Worm (Caenorhabditis elegans): ENCODE data around the gene klp-17.

klp-17 gene

ce11 chrII:11486698-11487234 is 19.3 kb upstream of the klp-17 start, which contains the start of gene ttr-18:
Gene ttr-18, minus strand, starts transcription at chrII:11486748.
- TF ChIP-seq ztf-4 (tag; optimal IDR thresholded peaks at IDR 0.05) (no peak), nfya-1 (tag; optimal IDR thresholded peaks at IDR 0.05; ENCODE audit: insufficient read depth) (no peak), nhr-23 (tag; optimal IDR thresholded peaks at IDR 0.05) (peak; percentile 4), nhr-77 (tag; optimal IDR thresholded peaks at IDR 0.05) (no peak), egl-27 (tag; optimal IDR thresholded peaks at IDR 0.05) (peak; percentile 12), lin-15B (tag; optimal IDR thresholded peaks at IDR 0.05) (no peak), unc-39 (tag; optimal IDR thresholded peaks at IDR 0.05) (no peak), nhr-11 (tag; optimal IDR thresholded peaks at IDR 0.05) (no peak), hmg-11 (tag; optimal IDR thresholded peaks at IDR 0.05) (no peak), nhr-25 (tag; optimal IDR thresholded peaks at IDR 0.05) (peak; percentile 37), nhr-76 (tag; optimal IDR thresholded peaks at IDR 0.05) (no peak), ceh-82 (tag; optimal IDR thresholded peaks at IDR 0.05) (no peak), mml-1 (tag; optimal IDR thresholded peaks at IDR 0.05) (no peak)

DNA sequence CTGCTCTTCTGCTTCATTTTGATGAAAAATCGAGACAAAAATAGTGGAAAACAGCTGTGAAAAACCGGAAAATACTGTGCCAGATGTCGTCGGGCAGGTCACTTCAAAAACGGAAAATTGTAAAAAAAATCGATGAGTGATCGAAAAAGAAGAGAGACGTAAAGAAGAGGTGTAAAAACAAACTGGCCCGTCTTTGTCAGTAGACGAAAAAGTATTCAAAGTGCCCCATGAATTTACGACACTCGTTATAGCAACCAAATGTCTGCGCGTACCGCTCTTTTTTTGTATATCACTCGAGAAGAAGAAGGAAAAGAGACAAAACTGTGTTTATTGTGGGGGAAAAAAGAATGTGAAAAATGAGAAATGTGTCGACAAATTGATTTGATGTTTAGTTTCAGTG is 17.8 kb upstream of the klp-17 start, which contains the start of gene twk-5:
Gene twk-5 (minus strand): TSS at position 101 of the 400 bp plus-strand sequence.
- no peak for TF ChIP-seq fkh-2 (tag; optimal IDR thresholded peaks at IDR 0.05)
- no peak for TF ChIP-seq daf-12 (tag; optimal IDR thresholded peaks at IDR 0.05)
- TF ChIP-seq lin-15B (tag; optimal IDR thresholded peaks at IDR 0.05): no peak
- peak; percentile 39 for TF ChIP-seq ama-1 (optimal IDR thresholded peaks at IDR 0.05)
- no peak for TF ChIP-seq ztf-11 (tag; optimal IDR thresholded peaks at IDR 0.05)
- no peak for TF ChIP-seq pqm-1 (tag; optimal IDR thresholded peaks at IDR 0.05)
- no peak for TF ChIP-seq unc-62 (GFP tag; optimal IDR thresholded peaks at IDR 0.05)

ce11 chrII:11484600-11484999 is 17.2 kb upstream of the klp-17 start:
- TF ChIP-seq ztf-11 (tag; optimal IDR thresholded peaks at IDR 0.05) (no peak), mml-1 (tag; optimal IDR thresholded peaks at IDR 0.05) (no peak), nhr-25 (tag; optimal IDR thresholded peaks at IDR 0.05) (peak; percentile 77), mdl-1 (tag; optimal IDR thresholded peaks at IDR 0.05) (no peak), snpc-4 (tag; optimal IDR thresholded peaks at IDR 0.05) (no peak), nhr-76 (tag; optimal IDR thresholded peaks at IDR 0.05) (no peak), sea-2 (GFP tag; optimal IDR thresholded peaks at IDR 0.05) (no peak), elt-1 (tag; optimal IDR thresholded peaks at IDR 0.05) (no peak), jun-1 (tag; optimal IDR thresholded peaks at IDR 0.05) (peak; percentile 9), lin-15B (tag; optimal IDR thresholded peaks at IDR 0.05) (peak; percentile 32), nhr-237 (tag; optimal IDR thresholded peaks at IDR 0.05) (no peak), nhr-23 (tag; optimal IDR thresholded peaks at IDR 0.05) (peak; percentile 36), nhr-11 (tag; optimal IDR thresholded peaks at IDR 0.05) (no peak), nfya-1 (tag; optimal IDR thresholded peaks at IDR 0.05; ENCODE audit: insufficient read depth) (no peak), nhr-12 (tag; optimal IDR thresholded peaks at IDR 0.05) (no peak), egl-27 (tag; optimal IDR thresholded peaks at IDR 0.05) (no peak), fkh-10 (GFP tag; optimal IDR thresholded peaks at IDR 0.05) (no peak), fkh-2 (tag; optimal IDR thresholded peaks at IDR 0.05) (no peak), ceh-9 (tag; optimal IDR thresholded peaks at IDR 0.05) (no peak), elt-3 (tag; optimal IDR thresholded peaks at IDR 0.05) (no peak), nhr-43 (tag; optimal IDR thresholded peaks at IDR 0.05; ENCODE audit: poor library complexity, severe bottlenecking) (peak; percentile 86), elt-2 (tag; optimal IDR thresholded peaks at IDR 0.05) (peak; percentile 54), hmg-11 (tag; optimal IDR thresholded peaks at IDR 0.05) (peak; percentile 93), tbx-2 (tag; optimal IDR thresholded peaks at IDR 0.05) (peak; percentile 47), lin-39 (tag; optimal IDR thresholded peaks at IDR 0.05) (peak; percentile 81), ZK546.5 (tag; optimal IDR thresholded peaks at IDR 0.05) (no peak), ceh-28 (tag; optimal IDR thresholded peaks at IDR 0.05) (no peak), nhr-77 (tag; optimal IDR thresholded peaks at IDR 0.05) (peak; percentile 50), unc-39 (tag; optimal IDR thresholded peaks at IDR 0.05) (no peak), skn-1 (tag; optimal IDR thresholded peaks at IDR 0.05) (peak; percentile 48), nhr-28 (tag; optimal IDR thresholded peaks at IDR 0.05) (no peak), ama-1 (optimal IDR thresholded peaks at IDR 0.05) (no peak), unc-62 (GFP tag; optimal IDR thresholded peaks at IDR 0.05) (no peak), lsy-12 (tag; optimal IDR thresholded peaks at IDR 0.05) (peak; percentile 91), daf-12 (tag; optimal IDR thresholded peaks at IDR 0.05) (no peak), zag-1 (tag; optimal IDR thresholded peaks at IDR 0.05) (no peak), pha-4 (tag; optimal IDR thresholded peaks at IDR 0.05) (no peak), aly-2 (tag; optimal IDR thresholded peaks at IDR 0.05) (no peak), egl-5 (tag; optimal IDR thresholded peaks at IDR 0.05) (no peak), eor-1 (tag; optimal IDR thresholded peaks at IDR 0.05) (no peak), ztf-4 (tag; optimal IDR thresholded peaks at IDR 0.05) (no peak), pqm-1 (tag; optimal IDR thresholded peaks at IDR 0.05) (peak; percentile 29), R02D3.7 (tag; optimal IDR thresholded peaks at IDR 0.05) (no peak), ceh-82 (tag; optimal IDR thresholded peaks at IDR 0.05) (no peak), fos-1 (tag; optimal IDR thresholded peaks at IDR 0.05) (no peak), ceh-16 (tag; optimal IDR thresholded peaks at IDR 0.05) (peak; percentile 34), nhr-67 (tag; optimal IDR thresholded peaks at IDR 0.05) (no peak)

Measured in whole organism, L3 larva.